Fruit fly (Drosophila melanogaster) Kc167 (cell line): ENCODE measurements around the gene LpR1.

Experiments
- Myc ChIP-seq: fragments of >200 bp; optimal IDR thresholded peaks from 2 replicates; lab custom pipeline; 2017; ENCODE audit warnings: missing external identifiers
- Sin3A ChIP-seq: fragments of >200 bp; optimal IDR thresholded peaks from 2 replicates; lab custom pipeline; 2018; ENCODE audit warnings: missing external identifiers
- insv ChIP-seq: fragments of >200 bp; optimal IDR thresholded peaks from 3 replicates; lab custom pipeline; 2018; ENCODE audit warnings: missing external identifiers
- psq ChIP-seq: fragments of >200 bp; optimal IDR thresholded peaks from 2 replicates; lab custom pipeline; 2017; ENCODE audit warnings: missing external identifiers
- ttk ChIP-seq: sonication (Bioruptor generic); optimal IDR thresholded peaks from 2 replicates; lab custom pipeline; 2017; ENCODE audit warnings: missing external identifiers

DNA sequence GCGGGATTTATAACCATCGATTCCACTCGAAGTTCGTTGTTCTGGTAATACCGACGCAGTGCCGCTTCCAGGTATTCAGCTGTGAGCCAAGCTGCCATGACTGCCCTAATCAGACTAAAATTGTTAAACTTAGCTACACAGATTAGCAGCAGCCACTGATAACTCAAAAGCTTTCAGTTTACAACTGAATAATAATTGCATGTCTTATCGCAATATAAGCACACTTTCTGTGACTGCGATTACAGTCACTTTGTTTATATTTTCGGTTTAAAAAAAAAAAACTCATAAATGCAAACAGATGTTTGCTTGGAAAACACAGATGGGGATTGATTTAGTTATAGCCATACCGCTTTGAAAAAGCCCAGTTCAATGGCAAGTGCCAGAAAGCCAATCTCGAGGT is 26.4 kb upstream of the LpR1 start, which contains the start of gene CG31380:
- TF ChIP-seq insv (lab: Kevin White, UChicago) (no peak), Sin3A (lab: Kevin White, UChicago) (no peak), psq (lab: Kevin White, UChicago) (no peak), Myc (lab: Kevin White, UChicago) (no peak), ttk (no peak)
